Worm (Caenorhabditis elegans) whole organism, L2 larva: ENCODE measurements around the gene R11F4.2.

Source experiments
- F13H6.1 ChIP-seq: sonication (generic microtip); optimal IDR thresholded peaks from 2 replicates; lab custom pipeline; 2016; ENCODE audit warnings: missing genetic modification characterization, missing compliant biosample characterization
- R02D3.7 ChIP-seq: fragments of 150-350 bp; optimal IDR thresholded peaks from 2 replicates; lab custom pipeline; 2014; ENCODE audit warnings: missing biosample characterization, missing genetic modification characterization
- ama-1 ChIP-seq: fragments of 150-350 bp; optimal IDR thresholded peaks from 2 replicates; lab custom pipeline; 2018; ENCODE audit warnings: inconsistent platforms
- egl-27 ChIP-seq: sonication (generic microtip); optimal IDR thresholded peaks from 3 replicates; lab custom pipeline; 2017; ENCODE audit warnings: missing biosample characterization, missing genetic modification reagents, missing genetic modification characterization
- nhr-129 ChIP-seq: fragments of 150-350 bp; optimal IDR thresholded peaks from 2 replicates; lab custom pipeline; 2014; ENCODE audit warnings: missing biosample characterization, missing genetic modification characterization
- snpc-4 ChIP-seq: fragments of 150-350 bp; optimal IDR thresholded peaks from 2 replicates; lab custom pipeline; 2014; ENCODE audit warnings: missing biosample characterization, missing genetic modification characterization

DNA sequence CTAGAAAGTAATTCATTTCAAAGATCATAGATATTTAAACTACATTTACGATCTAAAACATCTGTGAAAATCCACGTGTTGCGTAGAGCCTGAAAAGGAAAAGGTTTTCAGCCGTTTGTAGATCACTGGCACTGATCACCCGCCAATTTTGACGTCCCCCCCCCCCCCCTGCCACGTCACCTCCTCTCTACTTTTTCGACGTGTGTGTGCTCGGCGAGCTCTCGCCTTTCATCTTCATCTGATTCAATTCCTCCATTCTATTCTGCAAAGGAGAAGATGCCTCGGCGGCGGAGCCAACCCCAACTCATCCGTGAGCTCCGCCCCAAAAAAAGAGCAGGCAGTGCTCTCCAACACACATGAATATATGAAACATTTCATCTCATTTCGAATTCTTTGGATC, 1.7 kb upstream of the R11F4.2 start:
- TF ChIP-seq F13H6.1 (no peak), R02D3.7 (tag; lab: Kevin White, UChicago) (no peak), nhr-129 (tag; lab: Kevin White, UChicago) (no peak), snpc-4 (tag; lab: Kevin White, UChicago) (no peak), ama-1 (no peak), egl-27 (tag; lab: Kevin White, UChicago) (no peak)
